Worm (Caenorhabditis elegans) whole organism, mixed stage, embryonic: ENCODE results near the gene B0284.3.
A peak's percentile ranks its signal among the peaks of the same experiment; 100 is the strongest.

ENCODE experiments used
- M03D4.4 ChIP-seq: sonication (generic microtip); optimal IDR thresholded peaks from 2 replicates; lab custom pipeline; 2017; ENCODE audit warnings: mild to moderate bottlenecking, missing genetic modification characterization, missing compliant biosample characterization
- bed-3 ChIP-seq: fragments of 200-800 bp; sonication (Bioruptor generic); optimal IDR thresholded peaks from 3 replicates; lab custom pipeline; 2018; ENCODE audit warnings: mild to moderate bottlenecking, missing genetic modification characterization, moderate library complexity, missing compliant biosample characterization
- blmp-1 ChIP-seq: fragments of 150-350 bp; optimal IDR thresholded peaks from 2 replicates; lab custom pipeline; 2014; ENCODE audit warnings: missing biosample characterization, missing genetic modification characterization
- ceh-39 ChIP-seq: fragments of 150-350 bp; optimal IDR thresholded peaks from 2 replicates; lab custom pipeline; 2014; ENCODE audit warnings: missing biosample characterization, missing genetic modification characterization
- ceh-43 ChIP-seq: fragments of 200-800 bp; sonication (Bioruptor generic); optimal IDR thresholded peaks from 2 replicates; lab custom pipeline; 2018; ENCODE audit warnings: mild to moderate bottlenecking, missing genetic modification characterization, moderate library complexity, missing compliant biosample characterization
- ceh-83 ChIP-seq: fragments of 200-800 bp; sonication (Bioruptor generic); optimal IDR thresholded peaks from 2 replicates; lab custom pipeline; 2018; ENCODE audit warnings: mild to moderate bottlenecking, missing genetic modification characterization, missing compliant biosample characterization
- ces-1 ChIP-seq: fragments of 150-350 bp; optimal IDR thresholded peaks from 2 replicates; lab custom pipeline; 2014; ENCODE audit warnings: missing biosample characterization, missing genetic modification reagents, missing genetic modification characterization
- cnd-1 ChIP-seq: fragments of 200-800 bp; sonication (Bioruptor generic); optimal IDR thresholded peaks from 2 replicates; lab custom pipeline; 2018; ENCODE audit warnings: mild to moderate bottlenecking, missing genetic modification characterization, missing compliant biosample characterization
- drap-1 ChIP-seq: fragments of 200-800 bp; sonication (Bioruptor generic); optimal IDR thresholded peaks from 3 replicates; lab custom pipeline; 2018; ENCODE audit warnings: mild to moderate bottlenecking, missing genetic modification characterization, missing compliant biosample characterization
- elt-1 ChIP-seq: sonication (generic microtip); optimal IDR thresholded peaks from 2 replicates; lab custom pipeline; 2017; ENCODE audit warnings: missing genetic modification characterization, mild to moderate bottlenecking, missing compliant biosample characterization, antibody characterized with exemption, moderate library complexity, borderline replicate concordance; ENCODE audit not compliant: insufficient read depth
- elt-3 ChIP-seq: fragments of 150-350 bp; optimal IDR thresholded peaks from 2 replicates; lab custom pipeline; 2014; ENCODE audit warnings: missing biosample characterization, missing genetic modification characterization
- flh-1 ChIP-seq: fragments of 200-800 bp; sonication (Bioruptor generic); optimal IDR thresholded peaks from 2 replicates; lab custom pipeline; 2018; ENCODE audit warnings: mild to moderate bottlenecking, missing genetic modification characterization, moderate library complexity, missing compliant biosample characterization
- ham-2 ChIP-seq: fragments of 200-800 bp; sonication (Bioruptor generic); optimal IDR thresholded peaks from 2 replicates; lab custom pipeline; 2018; ENCODE audit warnings: mild to moderate bottlenecking, missing genetic modification characterization, missing compliant biosample characterization
- hlh-1 ChIP-seq: fragments of 150-350 bp; optimal IDR thresholded peaks from 2 replicates; lab custom pipeline; 2014; ENCODE audit warnings: missing biosample characterization, missing genetic modification reagents, missing genetic modification characterization
- lin-13 ChIP-seq: fragments of 150-350 bp; optimal IDR thresholded peaks from 2 replicates; lab custom pipeline; 2014; ENCODE audit warnings: missing biosample characterization, missing genetic modification characterization
- lin-32 ChIP-seq: fragments of 200-800 bp; sonication (Bioruptor generic); optimal IDR thresholded peaks from 2 replicates; lab custom pipeline; 2018; ENCODE audit warnings: mild to moderate bottlenecking, missing genetic modification characterization, missing compliant biosample characterization
- lsy-2 ChIP-seq: fragments of 150-350 bp; optimal IDR thresholded peaks from 2 replicates; lab custom pipeline; 2014; ENCODE audit warnings: missing biosample characterization, missing genetic modification characterization
- mep-1 ChIP-seq: fragments of 150-350 bp; optimal IDR thresholded peaks from 2 replicates; lab custom pipeline; 2017; ENCODE audit warnings: missing biosample characterization, missing genetic modification reagents, missing genetic modification characterization, inconsistent platforms
- mls-2 ChIP-seq: sonication (generic microtip); optimal IDR thresholded peaks from 2 replicates; lab custom pipeline; 2016; ENCODE audit warnings: mild to moderate bottlenecking, missing genetic modification characterization, moderate library complexity, missing compliant biosample characterization
- nhr-12 ChIP-seq: fragments of 150-350 bp; optimal IDR thresholded peaks from 2 replicates; lab custom pipeline; 2014; ENCODE audit warnings: missing biosample characterization, missing genetic modification characterization
- nhr-2 ChIP-seq: fragments of 150-350 bp; optimal IDR thresholded peaks from 2 replicates; lab custom pipeline; 2014; ENCODE audit warnings: missing biosample characterization, missing genetic modification characterization
- nhr-237 ChIP-seq: fragments of 150-350 bp; optimal IDR thresholded peaks from 2 replicates; lab custom pipeline; 2014; ENCODE audit warnings: missing biosample characterization, missing genetic modification characterization
- nhr-28 ChIP-seq: fragments of 150-350 bp; optimal IDR thresholded peaks from 2 replicates; lab custom pipeline; 2014; ENCODE audit warnings: missing biosample characterization, missing genetic modification characterization
- pha-4 ChIP-seq: fragments of 150-350 bp; optimal IDR thresholded peaks from 2 replicates; lab custom pipeline; 2018; ENCODE audit warnings: missing biosample characterization, missing genetic modification reagents, missing genetic modification characterization
- sem-2 ChIP-seq: fragments of 200-800 bp; sonication (Bioruptor generic); optimal IDR thresholded peaks from 2 replicates; lab custom pipeline; 2018; ENCODE audit warnings: mild to moderate bottlenecking, missing genetic modification characterization, missing compliant biosample characterization
- snpc-4 ChIP-seq: fragments of 150-350 bp; optimal IDR thresholded peaks from 2 replicates; lab custom pipeline; 2014; ENCODE audit warnings: missing biosample characterization, missing genetic modification characterization
- sptf-1 ChIP-seq: sonication (generic microtip); optimal IDR thresholded peaks from 2 replicates; lab custom pipeline; 2017; ENCODE audit warnings: mild to moderate bottlenecking, missing genetic modification characterization, moderate library complexity, missing compliant biosample characterization
- tbx-8 ChIP-seq: fragments of 200-800 bp; sonication (Bioruptor generic); optimal IDR thresholded peaks from 2 replicates; lab custom pipeline; 2018; ENCODE audit warnings: mild to moderate bottlenecking, missing genetic modification characterization, moderate library complexity, missing compliant biosample characterization
- unc-120 ChIP-seq: sonication (generic microtip); optimal IDR thresholded peaks from 2 replicates; lab custom pipeline; 2017; ENCODE audit warnings: missing genetic modification characterization, missing compliant biosample characterization; ENCODE audit not compliant: poor library complexity, severe bottlenecking
- unc-39 ChIP-seq: fragments of 150-350 bp; optimal IDR thresholded peaks from 2 replicates; lab custom pipeline; 2014; ENCODE audit warnings: missing biosample characterization, missing genetic modification characterization
- unc-62 ChIP-seq: fragments of 150-350 bp; optimal IDR thresholded peaks from 2 replicates; lab custom pipeline; 2014; ENCODE audit warnings: missing biosample characterization, missing genetic modification reagents, missing genetic modification characterization
- zip-8 ChIP-seq: fragments of 150-350 bp; optimal IDR thresholded peaks from 2 replicates; lab custom pipeline; 2014; ENCODE audit warnings: missing biosample characterization, missing genetic modification characterization
- ztf-11 ChIP-seq: fragments of 150-350 bp; optimal IDR thresholded peaks from 2 replicates; lab custom pipeline; 2014; ENCODE audit warnings: missing biosample characterization, missing genetic modification characterization

Gene B0284.3

ce11 chrIII:4379717-4380116 lies at the start of gene B0284.3:
Gene B0284.3, minus strand, starts transcription at chrIII:4379817.
- TF ChIP-seq ceh-39 (tag; lab: Kevin White, UChicago): no peak

- no peak for TF ChIP-seq elt-1
- TF ChIP-seq sem-2: no peak
- no peak for TF ChIP-seq lin-13 (tag; lab: Kevin White, UChicago)
- TF ChIP-seq sptf-1 (tag; lab: Kevin White, UChicago): no peak
- TF ChIP-seq unc-62 (GFP tag; lab: Kevin White, UChicago): no peak
- no peak for TF ChIP-seq ceh-39 (tag; lab: Kevin White, UChicago)
- TF ChIP-seq cnd-1 (tag; lab: Kevin White, UChicago): no peak
- no peak for TF ChIP-seq ces-1
- no peak for TF ChIP-seq nhr-12 (tag; lab: Kevin White, UChicago)
- no peak for TF ChIP-seq lsy-2 (tag; lab: Kevin White, UChicago)
- TF ChIP-seq unc-120: no peak
- TF ChIP-seq, all 35 proteins: peak for 0
Observed at ce11 chrIII:4429402-4429801, 49.8 kb upstream of the B0284.3 start, which contains the start of gene C28A5.6. Gene C28A5.6, minus strand, starts transcription at chrIII:4429502.

ce11 chrIII:4428797-4429196 lies 49.2 kb upstream of the B0284.3 start:
- TF ChIP-seq blmp-1 (tag; lab: Kevin White, UChicago): no peak
- TF ChIP-seq ceh-83 (GFP tag; lab: Kevin White, UChicago): peak; percentile 57
- TF ChIP-seq zip-8 (tag; lab: Kevin White, UChicago): no peak
- TF ChIP-seq elt-1: no peak
- no peak for TF ChIP-seq unc-39
- TF ChIP-seq nhr-237 (tag; lab: Kevin White, UChicago): no peak
- TF ChIP-seq M03D4.4: peak; percentile 61
- no peak for TF ChIP-seq unc-120
- peak; percentile 45 for TF ChIP-seq drap-1
- no peak for TF ChIP-seq mep-1
- no peak for TF ChIP-seq ztf-11
- no peak for TF ChIP-seq snpc-4
- no peak for TF ChIP-seq nhr-2
- no peak for TF ChIP-seq elt-3 (tag; lab: Kevin White, UChicago)
- TF ChIP-seq bed-3 (GFP tag; lab: Kevin White, UChicago): no peak
- peak; percentile 50 for TF ChIP-seq sptf-1 (tag; lab: Kevin White, UChicago)
- no peak for TF ChIP-seq lin-13 (tag; lab: Kevin White, UChicago)
- TF ChIP-seq ham-2 (GFP tag; lab: Kevin White, UChicago): no peak
- TF ChIP-seq nhr-28: no peak
- TF ChIP-seq unc-62 (GFP tag; lab: Kevin White, UChicago): no peak
- TF ChIP-seq ceh-39 (tag; lab: Kevin White, UChicago): no peak
- TF ChIP-seq mls-2: peak; percentile 27
- no peak for TF ChIP-seq pha-4 (tag; lab: Kevin White, UChicago)
- TF ChIP-seq hlh-1 (tag; lab: Kevin White, UChicago): no peak
- peak; percentile 39 for TF ChIP-seq lin-32 (GFP tag; lab: Kevin White, UChicago)
- TF ChIP-seq flh-1: no peak
- no peak for TF ChIP-seq cnd-1 (tag; lab: Kevin White, UChicago)
- TF ChIP-seq sem-2: peak; percentile 36
- no peak for TF ChIP-seq tbx-8 (GFP tag; lab: Kevin White, UChicago)

ce11 chrIII:4426711-4427218 lies 47.1 kb upstream of the B0284.3 start:
- TF ChIP-seq drap-1: peak; percentile 73
- TF ChIP-seq sem-2: peak; percentile 59
- TF ChIP-seq M03D4.4: peak; percentile 62
- TF ChIP-seq bed-3 (GFP tag; lab: Kevin White, UChicago): peak; percentile 52
- TF ChIP-seq cnd-1 (tag; lab: Kevin White, UChicago): peak; percentile 75
- TF ChIP-seq ceh-43 (GFP tag; lab: Kevin White, UChicago): peak; percentile 70
- peak; percentile 62 for TF ChIP-seq lin-32 (GFP tag; lab: Kevin White, UChicago)
- TF ChIP-seq sptf-1 (tag; lab: Kevin White, UChicago): peak; percentile 82
- TF ChIP-seq flh-1: peak; percentile 28
- peak; percentile 79 for TF ChIP-seq mls-2
- TF ChIP-seq ceh-83 (GFP tag; lab: Kevin White, UChicago): peak; percentile 84
- TF ChIP-seq unc-120: peak; percentile 60
- peak; percentile 42 for TF ChIP-seq tbx-8 (GFP tag; lab: Kevin White, UChicago)
